Fruit fly (Drosophila melanogaster) whole organism, embryonic: ENCODE data around the gene Pino.
A peak's percentile ranks its signal among the peaks of the same experiment; 100 is the strongest.

Experiments
- BEAF-32 ChIP-seq: fragments of 200-800 bp; sonication (Bioruptor generic); optimal IDR thresholded peaks from 3 replicates; lab custom pipeline; 2017; ENCODE audit warnings: missing biosample characterization, missing genetic modification characterization, mild to moderate bottlenecking, moderate library complexity, missing genetic modification reagents
- Bdp1 ChIP-seq: fragments of 200-800 bp; sonication (Bioruptor generic); optimal IDR thresholded peaks from 3 replicates; lab custom pipeline; 2016; ENCODE audit warnings: missing biosample characterization, missing genetic modification characterization
- CG10147 ChIP-seq: fragments of 200-800 bp; sonication (Bioruptor generic); optimal IDR thresholded peaks from 2 replicates; lab custom pipeline; 2019; ENCODE audit warnings: missing biosample characterization, mild to moderate bottlenecking, missing genetic modification characterization, moderate library complexity
- CG1024 ChIP-seq: fragments of 200-800 bp; sonication (Bioruptor generic); IDR thresholded peaks from 2 replicates; pipeline ENCODE4 v1.3.6; 2022; ENCODE audit warnings: missing biosample characterization, missing genetic modification characterization
- CG11093 ChIP-seq: fragments of 200-800 bp; sonication (Bioruptor generic); IDR thresholded peaks from 3 replicates; pipeline ENCODE4 v1.3.6; 2022; ENCODE audit warnings: missing biosample characterization, missing genetic modification characterization
- CG12219 ChIP-seq: fragments of 200-800 bp; sonication (Bioruptor generic); optimal IDR thresholded peaks from 3 replicates; lab custom pipeline; 2018; ENCODE audit warnings: missing biosample characterization, mild to moderate bottlenecking, missing genetic modification characterization
- CG1233 ChIP-seq: fragments of 200-800 bp; sonication (Bioruptor generic); optimal IDR thresholded peaks from 4 replicates; lab custom pipeline; 2018; ENCODE audit warnings: missing biosample characterization, mild to moderate bottlenecking, missing genetic modification characterization
- CG12659 ChIP-seq: fragments of 200-800 bp; sonication (Bioruptor generic); optimal IDR thresholded peaks from 3 replicates; lab custom pipeline; 2017; ENCODE audit warnings: mild to moderate bottlenecking, missing biosample characterization, missing genetic modification reagents, missing genetic modification characterization
- CG12744 ChIP-seq: fragments of 200-800 bp; sonication (Bioruptor generic); optimal IDR thresholded peaks from 2 replicates; lab custom pipeline; 2016; ENCODE audit warnings: missing biosample characterization, missing genetic modification characterization
- CG14860 ChIP-seq: fragments of 200-800 bp; sonication (Bioruptor generic); IDR thresholded peaks from 3 replicates; pipeline ENCODE4 v1.3.6; 2022; ENCODE audit warnings: missing biosample characterization, missing genetic modification characterization; ENCODE audit not compliant: partially characterized antibody
- CG16815 ChIP-seq: fragments of 200-800 bp; sonication (Bioruptor generic); optimal IDR thresholded peaks from 3 replicates; lab custom pipeline; 2017; ENCODE audit warnings: missing biosample characterization, mild to moderate bottlenecking, missing genetic modification characterization
- CG2202 ChIP-seq: fragments of 200-800 bp; sonication (Bioruptor generic); optimal IDR thresholded peaks from 2 replicates; lab custom pipeline; 2018; ENCODE audit warnings: missing biosample characterization, mild to moderate bottlenecking, missing genetic modification characterization
- CG31224 ChIP-seq: fragments of 200-800 bp; sonication (Bioruptor generic); IDR thresholded peaks from 2 replicates; pipeline ENCODE4 v1.3.6; 2022; ENCODE audit warnings: missing biosample characterization, missing genetic modification characterization
- CG31365 ChIP-seq: fragments of 200-800 bp; sonication (Bioruptor generic); optimal IDR thresholded peaks from 2 replicates; lab custom pipeline; 2018; ENCODE audit warnings: missing biosample characterization, mild to moderate bottlenecking, missing genetic modification characterization
- CG33557 ChIP-seq: fragments of 200-800 bp; sonication (Bioruptor generic); optimal IDR thresholded peaks from 2 replicates; lab custom pipeline; 2019; ENCODE audit warnings: missing biosample characterization, mild to moderate bottlenecking, missing genetic modification characterization, moderate library complexity
- CG3847 ChIP-seq: fragments of 200-800 bp; sonication (Bioruptor generic); IDR thresholded peaks from 2 replicates; pipeline ENCODE4 v1.3.6; 2022; ENCODE audit warnings: missing biosample characterization, missing genetic modification characterization
- CG4730 ChIP-seq: fragments of 200-800 bp; sonication (Bioruptor generic); IDR thresholded peaks from 2 replicates; pipeline ENCODE4 v1.3.6; 2022; ENCODE audit warnings: missing biosample characterization, missing genetic modification characterization
- CG6654 ChIP-seq: fragments of 200-800 bp; sonication (Bioruptor generic); optimal IDR thresholded peaks from 2 replicates; lab custom pipeline; 2017; ENCODE audit warnings: missing biosample characterization, mild to moderate bottlenecking, missing genetic modification characterization
- CG6689 ChIP-seq: fragments of 200-800 bp; sonication (Bioruptor generic); IDR thresholded peaks from 2 replicates; pipeline ENCODE4 v1.3.6; 2022; ENCODE audit warnings: missing biosample characterization, missing genetic modification characterization
- CG7963 ChIP-seq: fragments of 200-800 bp; sonication (Bioruptor generic); IDR thresholded peaks from 3 replicates; pipeline ENCODE4 v1.3.6; 2022; ENCODE audit warnings: missing biosample characterization, missing genetic modification characterization; ENCODE audit not compliant: partially characterized antibody
- CTCF ChIP-seq: fragments of 200-800 bp; sonication (Bioruptor generic); optimal IDR thresholded peaks from 2 replicates; lab custom pipeline; 2017; ENCODE audit warnings: missing biosample characterization, mild to moderate bottlenecking, missing genetic modification characterization, moderate library complexity
- Camta ChIP-seq: fragments of 200-800 bp; sonication (Bioruptor generic); optimal IDR thresholded peaks from 2 replicates; lab custom pipeline; 2016; ENCODE audit warnings: missing biosample characterization, missing genetic modification characterization
- Deaf1 ChIP-seq: fragments of 200-800 bp; optimal IDR thresholded peaks from 3 replicates; lab custom pipeline; 2019; ENCODE audit warnings: missing biosample characterization, mild to moderate bottlenecking, missing genetic modification characterization, moderate library complexity
- Dek ChIP-seq: fragments of 200-800 bp; sonication (Bioruptor generic); optimal IDR thresholded peaks from 3 replicates; lab custom pipeline; 2019; ENCODE audit warnings: missing biosample characterization, mild to moderate bottlenecking, missing genetic modification characterization, moderate library complexity
- E2f1 ChIP-seq: fragments of 200-800 bp; sonication (Bioruptor generic); IDR thresholded peaks from 2 replicates; pipeline ENCODE4 v1.3.6; 2022; ENCODE audit warnings: missing biosample characterization, missing genetic modification characterization
- H15 ChIP-seq: fragments of 200-800 bp; sonication (Bioruptor generic); IDR thresholded peaks from 3 replicates; pipeline ENCODE4 v1.3.6; 2022; ENCODE audit warnings: missing biosample characterization, missing genetic modification characterization
- Max ChIP-seq: fragments of 200-800 bp; sonication (Bioruptor generic); optimal IDR thresholded peaks from 2 replicates; lab custom pipeline; 2016; ENCODE audit warnings: missing biosample characterization, mild to moderate bottlenecking, missing genetic modification characterization
- Nf-YA ChIP-seq: fragments of 200-800 bp; sonication (Bioruptor generic); IDR thresholded peaks from 2 replicates; pipeline ENCODE4 v1.3.6; 2022; ENCODE audit warnings: missing biosample characterization, missing genetic modification characterization
- Nf-YB ChIP-seq: fragments of 200-800 bp; sonication (Bioruptor generic); optimal IDR thresholded peaks from 3 replicates; lab custom pipeline; 2019; ENCODE audit warnings: missing biosample characterization, mild to moderate bottlenecking, missing genetic modification characterization, moderate library complexity
- Opbp ChIP-seq: fragments of 200-800 bp; sonication (Bioruptor generic); IDR thresholded peaks from 3 replicates; pipeline ENCODE4 v1.3.6; 2022; ENCODE audit warnings: missing biosample characterization, missing genetic modification characterization; ENCODE audit not compliant: partially characterized antibody
- Xrp1 ChIP-seq: fragments of 200-800 bp; sonication (Bioruptor generic); IDR thresholded peaks from 2 replicates; pipeline ENCODE4 v1.3.6; 2022; ENCODE audit warnings: missing biosample characterization, missing genetic modification characterization
- caup ChIP-seq: fragments of 200-800 bp; sonication (Bioruptor generic); optimal IDR thresholded peaks from 3 replicates; lab custom pipeline; 2017; ENCODE audit warnings: missing biosample characterization, mild to moderate bottlenecking, missing genetic modification characterization, moderate library complexity; ENCODE audit not compliant: severe bottlenecking
- ci ChIP-seq: fragments of 200-800 bp; sonication (Bioruptor generic); IDR thresholded peaks from 3 replicates; pipeline ENCODE4 v1.3.6; 2022; ENCODE audit warnings: missing biosample characterization, missing genetic modification characterization
- crp ChIP-seq, 2 experiments: fragments of 200-800 bp; sonication (Bioruptor generic); optimal IDR thresholded peaks; 2 replicates in 1 of 2; 3 replicates in 1 of 2; lab custom pipeline; 2017; ENCODE audit warnings: missing biosample characterization in 2 of 2, missing genetic modification characterization in 2 of 2, mild to moderate bottlenecking in 1 of 2, moderate library complexity in 1 of 2
- esg ChIP-seq: fragments of 200-800 bp; sonication (Bioruptor generic); conservative IDR thresholded peaks from 2 replicates; pipeline ENCODE4 v1.3.6; 2022; ENCODE audit warnings: missing biosample characterization, missing genetic modification characterization
- hkb ChIP-seq, 2 experiments: fragments of 200-800 bp in 1 of 2; fragments of >200 bp in 1 of 2; sonication (Bioruptor generic) in 1 of 2; IDR thresholded peaks in 1 of 2; optimal IDR thresholded peaks in 1 of 2; 2 replicates each; pipeline versions ENCODE4 v1.3.6 to Lab custom; 2017 to 2022; ENCODE audit warnings: missing biosample characterization in 1 of 2, missing genetic modification characterization in 1 of 2
- odd ChIP-seq: fragments of 200-800 bp; sonication (Bioruptor generic); optimal IDR thresholded peaks from 2 replicates; lab custom pipeline; 2017; ENCODE audit warnings: missing biosample characterization, mild to moderate bottlenecking, missing genetic modification characterization
- pho ChIP-seq: fragments of 200-800 bp; sonication (Bioruptor generic); optimal IDR thresholded peaks from 2 replicates; lab custom pipeline; 2016; ENCODE audit warnings: missing biosample characterization, missing genetic modification characterization
- rib ChIP-seq: fragments of 200-800 bp; sonication (Bioruptor generic); IDR thresholded peaks from 2 replicates; pipeline ENCODE4 v1.3.6; 2022; ENCODE audit warnings: missing biosample characterization, missing genetic modification characterization
- sc ChIP-seq, 3 experiments: fragments of >200 bp in 2 of 3; fragments of 200-800 bp in 1 of 3; sonication (Bioruptor generic) in 1 of 3; optimal IDR thresholded peaks; 2 replicates in 2 of 3; 3 replicates in 1 of 3; lab custom pipeline; 2017; ENCODE audit warnings: mild to moderate bottlenecking in 1 of 3, missing biosample characterization in 1 of 3, missing genetic modification characterization in 1 of 3, missing genetic modification reagents in 1 of 3
- schlank ChIP-seq: fragments of 200-800 bp; sonication (Bioruptor generic); optimal IDR thresholded peaks from 2 replicates; lab custom pipeline; 2018; ENCODE audit warnings: missing biosample characterization, mild to moderate bottlenecking, missing genetic modification characterization
- sens ChIP-seq: fragments of 200-800 bp; sonication (Bioruptor generic); peaks from one replicate; lab custom pipeline; 2016; ENCODE audit warnings: missing biosample characterization, missing genetic modification characterization
- sisA ChIP-seq: fragments of 200-800 bp; sonication (Bioruptor generic); IDR thresholded peaks from 2 replicates; pipeline ENCODE4 v1.3.6; 2022; ENCODE audit warnings: missing biosample characterization, missing genetic modification characterization
- so ChIP-seq: fragments of 200-800 bp; sonication (Bioruptor generic); IDR thresholded peaks from 3 replicates; pipeline ENCODE4 v1.3.6; 2022; ENCODE audit warnings: missing biosample characterization, missing genetic modification characterization
- tup ChIP-seq: fragments of 200-800 bp; sonication (Bioruptor generic); optimal IDR thresholded peaks from 2 replicates; lab custom pipeline; 2016; ENCODE audit warnings: missing biosample characterization, mild to moderate bottlenecking, missing genetic modification characterization, moderate library complexity
- zen ChIP-seq: fragments of 200-800 bp; sonication (Bioruptor generic); optimal IDR thresholded peaks from 3 replicates; lab custom pipeline; 2018; ENCODE audit warnings: missing biosample characterization, mild to moderate bottlenecking, missing genetic modification characterization, moderate library complexity
- zfh2 ChIP-seq: fragments of 200-800 bp; sonication (Bioruptor generic); optimal IDR thresholded peaks from 2 replicates; lab custom pipeline; 2016; ENCODE audit warnings: missing biosample characterization, missing genetic modification characterization

Gene Pino

DNA sequence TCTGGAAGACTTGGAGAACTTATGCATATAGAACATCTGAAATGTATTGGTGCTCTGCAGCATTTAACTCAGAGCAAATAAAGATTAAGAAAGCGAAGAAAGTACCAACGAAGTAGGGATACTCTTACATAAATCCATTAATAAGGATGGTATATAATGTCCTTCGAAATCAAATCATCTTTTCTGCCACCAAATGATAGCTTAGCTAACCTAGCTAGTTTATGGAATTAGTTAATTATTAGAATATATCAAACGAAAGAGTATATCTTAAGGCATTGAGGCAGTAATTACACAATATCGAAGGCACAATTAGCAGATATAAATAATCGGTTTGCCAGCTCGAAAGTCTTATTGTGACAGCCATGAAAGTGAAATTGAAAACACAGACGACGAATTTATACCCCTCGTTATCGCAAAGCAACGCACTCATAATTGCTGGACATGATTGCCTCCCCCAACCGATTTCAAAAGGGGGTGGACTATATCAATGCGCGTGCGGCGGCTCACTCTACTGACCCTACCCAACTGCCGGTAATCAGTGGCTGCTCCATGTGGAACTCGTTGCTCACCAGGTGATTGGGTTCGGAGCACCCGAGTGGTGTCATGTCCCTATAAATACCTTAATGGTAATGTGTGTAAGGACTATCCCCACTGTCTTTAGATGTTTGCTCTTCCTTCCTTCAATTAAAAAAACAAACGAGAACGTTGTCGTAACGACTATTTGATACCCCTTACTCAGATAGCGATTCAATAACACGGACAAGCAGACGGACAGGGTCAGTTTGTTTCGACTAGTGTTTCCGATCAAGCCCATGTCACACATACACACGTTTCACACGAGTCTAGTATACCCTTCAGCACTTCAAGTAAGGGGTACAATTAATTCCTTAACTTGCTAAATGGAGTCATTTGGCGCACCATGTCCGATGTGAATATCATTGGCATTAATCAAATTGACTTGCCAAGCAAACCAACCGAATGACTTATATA is 15.9 kb upstream of the Pino start (continued):
- TF ChIP-seq CG7963 (GFP tag; lab: Robert Waterston, UW) (no peak), ci (GFP tag; lab: Robert Waterston, UW) (peak; percentile 69; the same call in 2 of the 3 replicates), sc (optimal IDR thresholded peaks at IDR 0.05; lab: Kevin White, UChicago) (no peak), sc (GFP tag; optimal IDR thresholded peaks at IDR 0.05; lab: Kevin White, UChicago) (peak; percentile 17), schlank (tag; lab: Kevin White, UChicago) (peak; percentile 16), crp (GFP tag; optimal IDR thresholded peaks at IDR 0.05; lab: Kevin White, UChicago) (no peak), Camta (GFP tag; lab: Kevin White, UChicago) (peak; percentile 18), CG33557 (GFP tag; lab: Kevin White, UChicago) (no peak), BEAF-32 (GFP tag; lab: Kevin White, UChicago) (no peak), Bdp1 (GFP tag; lab: Kevin White, UChicago) (no peak), CG11093 (no peak), Nf-YB (GFP tag; lab: Kevin White, UChicago) (no peak), CG31365 (tag; lab: Kevin White, UChicago) (no peak), zfh2 (GFP tag; lab: Kevin White, UChicago) (peak; percentile 32), Opbp (GFP tag; lab: Robert Waterston, UW) (no peak), odd (no peak), tup (GFP tag; lab: Kevin White, UChicago) (no peak), CG14860 (GFP tag; lab: Robert Waterston, UW) (0 out of 3 replicates have a peak, but pooled peaks have one; percentile 15), CG12659 (GFP tag; lab: Kevin White, UChicago) (peak; percentile 23), CG16815 (GFP tag; lab: Kevin White, UChicago) (peak; percentile 30), CG6689 (GFP tag; lab: Robert Waterston, UW) (no peak), CG4730 (0 out of 2 replicates have a peak, but pooled peaks have one; percentile 10), CTCF (GFP tag; lab: Kevin White, UChicago) (peak; percentile 16), Deaf1 (peak; percentile 19), CG12219 (GFP tag; lab: Kevin White, UChicago) (peak; percentile 51), Nf-YA (GFP tag; lab: Robert Waterston, UW) (no peak), zen (tag; lab: Kevin White, UChicago) (peak; percentile 5), esg (peak; percentile 35; the same call in 1 of the 2 replicates), hkb (optimal IDR thresholded peaks at IDR 0.05; lab: Kevin White, UChicago) (no peak), hkb (GFP tag; IDR thresholded peaks at IDR 0.05; lab: Robert Waterston, UW) (peak; percentile 56), CG1233 (GFP tag; lab: Kevin White, UChicago) (peak; percentile 43), CG3847 (GFP tag; lab: Robert Waterston, UW) (0 out of 2 replicates have a peak, but pooled peaks have one; percentile 23), CG2202 (tag; lab: Kevin White, UChicago) (peak; percentile 51), rib (GFP tag; lab: Robert Waterston, UW) (0 out of 2 replicates have a peak, but pooled peaks have one; percentile 31), CG10147 (GFP tag; lab: Kevin White, UChicago) (peak; percentile 57), CG31224 (GFP tag; lab: Robert Waterston, UW) (0 out of 2 replicates have a peak, but pooled peaks have one; percentile 23), CG12744 (GFP tag; lab: Kevin White, UChicago) (no peak), CG6654 (GFP tag; lab: Kevin White, UChicago) (peak; percentile 4), so (GFP tag; lab: Robert Waterston, UW) (no peak), sens (GFP tag; lab: Kevin White, UChicago) (peak; percentile 93), pho (GFP tag; lab: Kevin White, UChicago) (peak; percentile 18), H15 (no peak), CG1024 (GFP tag; lab: Robert Waterston, UW) (0 out of 2 replicates have a peak, but pooled peaks have one; percentile 5), E2f1 (GFP tag; lab: Robert Waterston, UW) (no peak; the same call in 1 of the 2 replicates), Dek (tag; lab: Kevin White, UChicago) (peak; percentile 53), sisA (GFP tag; lab: Robert Waterston, UW) (peak; percentile 47), Max (peak; percentile 15), caup (GFP tag; lab: Kevin White, UChicago) (peak; percentile 23), Xrp1 (GFP tag; lab: Robert Waterston, UW) (peak; percentile 63)
